1 worm cellular context compared by ENCODE assay signal in genomic region chrIII:11378450-11378849, ce11.
TF ChIP-seq lines count a peak whose summit lies in the region.

No protein-coding gene starts in this region.

TF ChIP-seq in whole organism, L2 larva, 48 proteins besides CTCF, POLR2A, EP300 and RAD21 (continued from another document):
- no peak for TF ChIP-seq aly-2 (tag; optimal IDR thresholded peaks at IDR 0.05; lab: Kevin White, UChicago)
